Worm (Caenorhabditis elegans) whole organism, L3 larva: ENCODE results near the gene F56D6.18.

Experiments
- R02D3.7 ChIP-seq: fragments of 150-350 bp; optimal IDR thresholded peaks from 2 replicates; lab custom pipeline; 2014; ENCODE audit warnings: missing biosample characterization, missing genetic modification characterization
- aly-2 ChIP-seq: fragments of 150-350 bp; optimal IDR thresholded peaks from 2 replicates; lab custom pipeline; 2014; ENCODE audit warnings: missing biosample characterization, missing genetic modification characterization
- ama-1 ChIP-seq: fragments of 150-350 bp; optimal IDR thresholded peaks from 2 replicates; lab custom pipeline; 2018
- ceh-28 ChIP-seq: fragments of 150-350 bp; optimal IDR thresholded peaks from 2 replicates; lab custom pipeline; 2014; ENCODE audit warnings: missing biosample characterization, missing genetic modification reagents, missing genetic modification characterization
- ceh-9 ChIP-seq: sonication (generic microtip); optimal IDR thresholded peaks from 2 replicates; lab custom pipeline; 2018; ENCODE audit warnings: missing biosample characterization, missing genetic modification characterization
- daf-12 ChIP-seq: fragments of 150-350 bp; optimal IDR thresholded peaks from 2 replicates; lab custom pipeline; 2014; ENCODE audit warnings: missing biosample characterization, missing genetic modification reagents, missing genetic modification characterization
- egl-5 ChIP-seq: fragments of 150-350 bp; optimal IDR thresholded peaks from 2 replicates; lab custom pipeline; 2017; ENCODE audit warnings: missing biosample characterization, missing genetic modification reagents, missing genetic modification characterization, inconsistent platforms
- elt-2 ChIP-seq: sonication (generic microtip); optimal IDR thresholded peaks from 2 replicates; lab custom pipeline; 2016; ENCODE audit warnings: missing genetic modification reagents, mild to moderate bottlenecking, missing genetic modification characterization, missing compliant biosample characterization
- elt-3 ChIP-seq, 3 experiments: fragments of 150-350 bp in 1 of 3; sonication (generic microtip) in 2 of 3; optimal IDR thresholded peaks; 2 replicates in 2 of 3; 4 replicates in 1 of 3; lab custom pipeline; 2014 to 2017; ENCODE audit warnings: missing biosample characterization in 3 of 3, missing genetic modification characterization in 3 of 3
- lin-15B ChIP-seq: fragments of 150-350 bp; optimal IDR thresholded peaks from 2 replicates; lab custom pipeline; 2014; ENCODE audit warnings: missing biosample characterization, missing genetic modification characterization
- lin-39 ChIP-seq: fragments of 150-350 bp; optimal IDR thresholded peaks from 2 replicates; lab custom pipeline; 2018; ENCODE audit warnings: missing biosample characterization, missing genetic modification reagents, missing genetic modification characterization
- mdl-1 ChIP-seq: fragments of 150-350 bp; optimal IDR thresholded peaks from 2 replicates; lab custom pipeline; 2014; ENCODE audit warnings: missing biosample characterization, missing genetic modification characterization
- nfya-1 ChIP-seq: sonication (generic microtip); optimal IDR thresholded peaks from 2 replicates; lab custom pipeline; 2017; ENCODE audit warnings: missing genetic modification characterization, mild to moderate bottlenecking, missing compliant biosample characterization, antibody characterized with exemption, moderate library complexity; ENCODE audit not compliant: insufficient read depth
- nhr-11 ChIP-seq: fragments of 150-350 bp; optimal IDR thresholded peaks from 2 replicates; lab custom pipeline; 2014; ENCODE audit warnings: missing biosample characterization, missing genetic modification characterization
- nhr-12 ChIP-seq: fragments of 150-350 bp; optimal IDR thresholded peaks from 2 replicates; lab custom pipeline; 2014; ENCODE audit warnings: missing biosample characterization, missing genetic modification characterization
- nhr-23 ChIP-seq: fragments of 150-350 bp; optimal IDR thresholded peaks from 2 replicates; lab custom pipeline; 2014; ENCODE audit warnings: missing biosample characterization, missing genetic modification reagents, missing genetic modification characterization
- nhr-25 ChIP-seq: sonication (generic microtip); optimal IDR thresholded peaks from 2 replicates; lab custom pipeline; 2017; ENCODE audit warnings: missing biosample characterization, missing genetic modification characterization
- nhr-28 ChIP-seq: fragments of 150-350 bp; optimal IDR thresholded peaks from 2 replicates; lab custom pipeline; 2014; ENCODE audit warnings: missing biosample characterization, missing genetic modification characterization
- nhr-67 ChIP-seq: fragments of 150-350 bp; optimal IDR thresholded peaks from 2 replicates; lab custom pipeline; 2014; ENCODE audit warnings: missing biosample characterization, missing genetic modification characterization
- nhr-76 ChIP-seq: fragments of 150-350 bp; sonication (generic microtip); optimal IDR thresholded peaks from 5 replicates; lab custom pipeline; 2014; ENCODE audit warnings: missing biosample characterization, missing genetic modification characterization
- nhr-77 ChIP-seq: fragments of 150-350 bp; optimal IDR thresholded peaks from 2 replicates; lab custom pipeline; 2014; ENCODE audit warnings: missing biosample characterization, missing genetic modification characterization
- pha-4 ChIP-seq: fragments of 150-350 bp; optimal IDR thresholded peaks from 2 replicates; lab custom pipeline; 2014; ENCODE audit warnings: missing biosample characterization, missing genetic modification reagents, missing genetic modification characterization
- pqm-1 ChIP-seq: fragments of 150-350 bp; optimal IDR thresholded peaks from 2 replicates; lab custom pipeline; 2017; ENCODE audit warnings: missing biosample characterization, missing genetic modification characterization, inconsistent platforms
- sea-2 ChIP-seq: fragments of 150-350 bp; sonication (generic microtip); optimal IDR thresholded peaks from 4 replicates; lab custom pipeline; 2014; ENCODE audit warnings: missing biosample characterization, missing genetic modification reagents, missing genetic modification characterization
- skn-1 ChIP-seq: fragments of 150-350 bp; optimal IDR thresholded peaks from 2 replicates; lab custom pipeline; 2014; ENCODE audit warnings: missing biosample characterization, missing genetic modification characterization
- unc-39 ChIP-seq: sonication (generic microtip); optimal IDR thresholded peaks from 4 replicates; lab custom pipeline; 2017; ENCODE audit warnings: missing biosample characterization, missing genetic modification characterization
- unc-62 ChIP-seq: fragments of 150-350 bp; sonication (generic microtip); optimal IDR thresholded peaks from 4 replicates; lab custom pipeline; 2014; ENCODE audit warnings: missing biosample characterization, missing genetic modification reagents, missing genetic modification characterization
- zag-1 ChIP-seq: fragments of 150-350 bp; optimal IDR thresholded peaks from 2 replicates; lab custom pipeline; 2014; ENCODE audit warnings: missing biosample characterization, missing genetic modification characterization
- ztf-11 ChIP-seq: fragments of 150-350 bp; optimal IDR thresholded peaks from 2 replicates; lab custom pipeline; 2014; ENCODE audit warnings: missing biosample characterization, missing genetic modification characterization

F56D6.18 gene

DNA sequence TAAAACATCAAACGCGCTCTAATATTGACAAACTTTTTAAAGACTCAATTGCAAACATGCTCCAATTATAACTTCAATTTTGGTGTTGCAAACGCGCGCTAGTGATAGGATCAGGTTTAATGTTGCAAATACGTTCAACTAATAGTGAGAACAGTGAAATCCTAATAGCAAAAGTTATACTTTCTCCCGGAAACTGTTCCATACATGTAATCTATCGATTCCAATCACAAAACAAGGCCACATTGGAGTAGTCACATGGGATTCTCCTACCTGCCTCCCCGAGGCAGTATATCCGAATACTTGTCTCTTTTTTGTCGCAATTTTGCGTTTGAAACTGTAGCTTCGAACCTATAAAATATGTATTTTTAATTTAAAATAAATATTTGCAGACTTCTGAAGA lies 41.9 kb downstream of the F56D6.18 start:
- TF ChIP-seq sea-2 = no peak
- no peak for TF ChIP-seq pha-4 (tag; lab: Kevin White, UChicago)

DNA sequence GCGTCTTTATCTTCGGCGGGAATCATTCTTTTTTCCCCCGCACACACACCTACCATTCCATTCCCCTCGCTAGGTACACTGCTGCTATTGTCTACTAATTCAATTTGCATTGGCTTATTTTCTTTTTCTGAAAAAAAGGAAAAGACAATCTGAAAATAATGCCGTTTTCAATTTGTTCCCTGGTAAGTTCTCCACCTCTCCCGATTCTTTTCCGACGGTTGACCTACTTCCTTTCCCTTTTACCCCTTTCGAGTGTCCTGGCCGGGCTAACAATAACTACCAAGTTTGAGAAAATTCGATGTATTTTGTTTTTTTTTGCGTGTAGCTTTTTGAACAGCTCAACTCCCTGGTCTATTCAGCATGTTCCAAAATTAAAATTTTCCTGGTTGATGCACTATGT lies 44.5 kb downstream of the F56D6.18 start, which contains the start of gene F37C4.4:
TSS of gene F37C4.4 (plus strand) at position 58 of the 400 bp plus-strand sequence.
- no peak for TF ChIP-seq zag-1 (tag; lab: Kevin White, UChicago)
- TF ChIP-seq pqm-1 (tag; lab: Kevin White, UChicago) = no peak
- no peak for TF ChIP-seq ama-1 (lab: Kevin White, UChicago)
- TF ChIP-seq skn-1 (tag; lab: Kevin White, UChicago) = no peak
- no peak for TF ChIP-seq nhr-77
- no peak for TF ChIP-seq lin-39 (tag; lab: Kevin White, UChicago)
- TF ChIP-seq ztf-11 = no peak
- no peak for TF ChIP-seq lin-15B (tag; lab: Kevin White, UChicago)
- TF ChIP-seq nhr-76 (tag; lab: Kevin White, UChicago) = no peak
- TF ChIP-seq egl-5 = no peak
- no peak for TF ChIP-seq ceh-28
- TF ChIP-seq sea-2 = no peak
- no peak for TF ChIP-seq unc-39 (tag; lab: Kevin White, UChicago)
- no peak for TF ChIP-seq elt-3 (tag; optimal IDR thresholded peaks at IDR 0.05; lab: Kevin White, UChicago)
- TF ChIP-seq unc-62 (GFP tag; lab: Kevin White, UChicago) = no peak
- TF ChIP-seq R02D3.7 (tag; lab: Kevin White, UChicago) = no peak
- TF ChIP-seq nhr-11 (tag; lab: Kevin White, UChicago) = no peak
- no peak for TF ChIP-seq mdl-1 (tag; lab: Kevin White, UChicago)
- TF ChIP-seq nhr-28 = no peak
- TF ChIP-seq ceh-9 (tag; lab: Kevin White, UChicago) = no peak
- TF ChIP-seq, all 47 proteins: peak for 0

DNA sequence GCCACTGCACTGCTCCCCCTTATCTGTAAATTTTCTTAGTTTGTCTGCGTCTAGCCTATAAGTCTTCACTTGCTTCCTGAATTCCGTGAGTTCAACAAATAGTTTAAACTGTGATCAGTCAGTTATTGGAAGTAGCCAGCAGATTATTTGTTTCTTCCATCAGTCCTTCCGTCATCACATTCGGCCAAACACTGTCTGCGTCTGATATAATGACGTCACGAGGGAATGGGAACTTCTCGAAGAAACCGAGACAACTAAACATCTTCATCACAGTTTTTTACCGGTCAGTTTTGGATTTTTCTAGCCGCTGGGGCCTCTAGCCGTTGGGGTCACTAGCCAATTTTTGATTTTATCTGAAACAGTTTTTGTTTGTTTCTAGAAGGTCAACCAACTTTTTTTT lies 45.7 kb downstream of the F56D6.18 start:
- TF ChIP-seq nhr-25 (tag; lab: Kevin White, UChicago) (peak; percentile 55), elt-2 (tag; lab: Kevin White, UChicago) (peak; percentile 38), sea-2 (no peak), pqm-1 (tag; lab: Kevin White, UChicago) (peak; percentile 30), nhr-77 (no peak), nhr-11 (tag; lab: Kevin White, UChicago) (no peak), daf-12 (no peak), nhr-23 (tag; lab: Kevin White, UChicago) (peak; percentile 46), nfya-1 (tag; lab: Kevin White, UChicago) (no peak), elt-3 (tag; optimal IDR thresholded peaks at IDR 0.05; lab: Kevin White, UChicago) (no peak)

DNA sequence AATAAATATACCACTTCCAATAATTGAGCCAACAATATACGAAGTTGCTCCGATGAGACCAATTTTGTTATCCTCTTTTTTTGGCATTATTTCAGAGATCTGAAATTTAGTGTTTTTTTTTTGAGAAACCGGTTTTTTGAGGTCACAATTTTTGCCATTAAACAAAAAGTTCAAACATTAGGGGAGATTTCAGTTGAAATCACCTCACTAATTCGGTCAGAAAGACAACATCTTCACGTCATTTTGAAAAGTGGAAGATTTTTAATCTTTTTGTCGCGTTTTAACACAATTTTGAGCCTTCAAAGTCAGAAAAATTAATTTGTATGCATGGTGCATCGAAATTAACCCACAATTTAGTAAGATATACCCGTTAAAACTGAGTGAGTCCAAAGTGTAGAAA lies 46.8 kb downstream of the F56D6.18 start, which contains the start of gene aat-8:
TSS of gene aat-8 (minus strand) at position 101 of the 400 bp plus-strand sequence.
- TF ChIP-seq egl-5 (no peak), nhr-67 (tag; lab: Kevin White, UChicago) (peak; percentile 30)
- TF ChIP-seq, all 47 proteins: peak for 1

DNA sequence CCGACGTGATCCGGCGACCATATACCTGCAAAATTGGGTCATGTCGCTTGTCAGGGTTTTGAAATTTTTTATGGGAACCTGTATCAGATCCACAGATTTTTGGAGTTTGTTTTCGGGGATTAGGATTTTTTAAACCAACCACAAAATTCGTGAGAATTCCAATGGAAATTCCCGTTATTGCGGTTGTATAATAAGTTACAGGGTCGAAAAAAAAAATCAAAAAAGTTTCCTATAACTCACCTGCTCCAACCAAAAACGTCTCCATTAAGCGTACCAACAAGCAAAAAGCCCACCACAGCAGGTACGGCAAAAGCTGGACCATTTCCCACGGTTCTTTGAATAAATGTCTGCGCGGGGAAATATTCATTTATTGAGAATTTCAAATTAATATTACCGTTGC lies 48.8 kb downstream of the F56D6.18 start:
- TF ChIP-seq nhr-25 (tag; lab: Kevin White, UChicago) = no peak
- no peak for TF ChIP-seq zag-1 (tag; lab: Kevin White, UChicago)
- TF ChIP-seq lin-15B (tag; lab: Kevin White, UChicago) = no peak
- no peak for TF ChIP-seq nhr-28
- no peak for TF ChIP-seq nhr-76 (tag; lab: Kevin White, UChicago)
- no peak for TF ChIP-seq nhr-11 (tag; lab: Kevin White, UChicago)
- TF ChIP-seq nhr-67 (tag; lab: Kevin White, UChicago) = no peak
- TF ChIP-seq ceh-9 (tag; lab: Kevin White, UChicago) = no peak
- TF ChIP-seq R02D3.7 (tag; lab: Kevin White, UChicago) = no peak
- no peak for TF ChIP-seq aly-2 (tag; lab: Kevin White, UChicago)
- no peak for TF ChIP-seq nhr-12 (tag; lab: Kevin White, UChicago)
- TF ChIP-seq, all 47 proteins: peak for 0
